Worm (Caenorhabditis elegans) whole organism, L1 larva: ENCODE measurements around the gene cdc-42.

ENCODE experiments used
- C04F5.9 ChIP-seq: sonication (generic microtip); optimal IDR thresholded peaks from 2 replicates; lab custom pipeline; 2016; ENCODE audit warnings: missing genetic modification characterization, missing compliant biosample characterization
- aha-1 ChIP-seq: fragments of 150-350 bp; optimal IDR thresholded peaks from 2 replicates; lab custom pipeline; 2014; ENCODE audit warnings: missing biosample characterization, missing genetic modification characterization
- blmp-1 ChIP-seq: fragments of 150-350 bp; optimal IDR thresholded peaks from 2 replicates; lab custom pipeline; 2014; ENCODE audit warnings: missing biosample characterization, missing genetic modification characterization
- ceh-8 ChIP-seq: fragments of 200-800 bp; sonication (Bioruptor generic); optimal IDR thresholded peaks from 2 replicates; lab custom pipeline; 2018; ENCODE audit warnings: mild to moderate bottlenecking, missing genetic modification characterization, moderate library complexity, missing compliant biosample characterization
- ceh-82 ChIP-seq, 3 experiments: fragments of 150-350 bp in 1 of 3; sonication (generic microtip) in 2 of 3; optimal IDR thresholded peaks; 2 replicates each; lab custom pipeline; 2014 to 2017; ENCODE audit warnings: missing biosample characterization in 3 of 3, missing genetic modification characterization in 3 of 3
- ces-1 ChIP-seq: fragments of 150-350 bp; optimal IDR thresholded peaks from 2 replicates; lab custom pipeline; 2014; ENCODE audit warnings: missing biosample characterization, missing genetic modification reagents, missing genetic modification characterization
- dsc-1 ChIP-seq: sonication (generic microtip); optimal IDR thresholded peaks from 2 replicates; lab custom pipeline; 2016; ENCODE audit warnings: mild to moderate bottlenecking, missing genetic modification characterization, missing compliant biosample characterization
- efl-1 ChIP-seq, 4 experiments: fragments of 150-350 bp; optimal IDR thresholded peaks in 3 of 4; peaks in 1 of 4; 1 replicate in 1 of 4; 2 replicates in 3 of 4; lab custom pipeline; 2014; ENCODE audit warnings: missing biosample characterization in 2 of 4, missing genetic modification characterization in 2 of 4, missing genetic modification reagents in 2 of 4
- elt-2 ChIP-seq: sonication (generic microtip); optimal IDR thresholded peaks from 2 replicates; lab custom pipeline; 2016; ENCODE audit warnings: missing genetic modification characterization, mild to moderate bottlenecking, inconsistent platforms, missing compliant biosample characterization, missing genetic modification reagents
- elt-3 ChIP-seq, 6 experiments: fragments of 150-350 bp in 1 of 6; sonication (generic microtip); optimal IDR thresholded peaks; 2 replicates each; lab custom pipeline; 2017 to 2018; ENCODE audit warnings: missing biosample characterization in 6 of 6, missing genetic modification characterization in 6 of 6, inconsistent platforms in 1 of 6
- ets-5 ChIP-seq: fragments of 200-800 bp; sonication (Bioruptor generic); IDR thresholded peaks from 2 replicates; pipeline ENCODE4 v1.3.6; 2022; ENCODE audit warnings: missing genetic modification characterization, missing compliant biosample characterization
- fkh-10 ChIP-seq: sonication (generic microtip); optimal IDR thresholded peaks from 2 replicates; lab custom pipeline; 2017; ENCODE audit warnings: missing biosample characterization, missing genetic modification reagents, missing genetic modification characterization
- fkh-8 ChIP-seq: sonication (generic microtip); optimal IDR thresholded peaks from 2 replicates; lab custom pipeline; 2016; ENCODE audit warnings: mild to moderate bottlenecking, missing genetic modification characterization, missing compliant biosample characterization
- hpl-2 ChIP-seq: fragments of 150-350 bp; optimal IDR thresholded peaks from 2 replicates; lab custom pipeline; 2014; ENCODE audit warnings: missing biosample characterization, missing genetic modification reagents, missing genetic modification characterization
- irx-1 ChIP-seq: sonication (generic microtip); optimal IDR thresholded peaks from 2 replicates; lab custom pipeline; 2016; ENCODE audit warnings: missing genetic modification characterization, missing compliant biosample characterization
- lin-13 ChIP-seq: fragments of 150-350 bp; optimal IDR thresholded peaks from 2 replicates; lab custom pipeline; 2014; ENCODE audit warnings: missing biosample characterization, missing genetic modification reagents, missing genetic modification characterization
- lin-14 ChIP-seq: fragments of 200-800 bp; sonication (Bioruptor generic); optimal IDR thresholded peaks from 2 replicates; lab custom pipeline; 2018; ENCODE audit warnings: mild to moderate bottlenecking, missing genetic modification characterization, moderate library complexity, missing compliant biosample characterization
- lin-15B ChIP-seq: fragments of 150-350 bp; sonication (generic microtip); optimal IDR thresholded peaks from 3 replicates; lab custom pipeline; 2014; ENCODE audit warnings: missing biosample characterization, missing genetic modification characterization
- lin-35 ChIP-seq, 2 experiments: fragments of 150-350 bp; optimal IDR thresholded peaks; 2 replicates each; lab custom pipeline; 2014; ENCODE audit warnings: missing biosample characterization in 2 of 2, missing genetic modification characterization in 2 of 2, missing genetic modification reagents in 2 of 2
- lin-39 ChIP-seq: fragments of 150-350 bp; optimal IDR thresholded peaks from 2 replicates; lab custom pipeline; 2014; ENCODE audit warnings: missing biosample characterization, missing genetic modification reagents, missing genetic modification characterization
- lsy-2 ChIP-seq, 2 experiments: fragments of 150-350 bp; optimal IDR thresholded peaks; 2 replicates each; lab custom pipeline; 2014; ENCODE audit warnings: missing biosample characterization in 2 of 2, missing genetic modification characterization in 2 of 2
- mep-1 ChIP-seq: fragments of 150-350 bp; optimal IDR thresholded peaks from 2 replicates; lab custom pipeline; 2014; ENCODE audit warnings: missing biosample characterization, missing genetic modification characterization
- nhr-11 ChIP-seq: fragments of 150-350 bp; optimal IDR thresholded peaks from 2 replicates; lab custom pipeline; 2014; ENCODE audit warnings: missing biosample characterization, missing genetic modification characterization
- nhr-19 ChIP-seq: fragments of 200-800 bp; sonication (Bioruptor generic); conservative IDR thresholded peaks from 2 replicates; pipeline ENCODE4 v1.3.6; 2022; ENCODE audit warnings: missing genetic modification characterization, missing compliant biosample characterization
- nhr-20 ChIP-seq: sonication (generic microtip); optimal IDR thresholded peaks from 2 replicates; lab custom pipeline; 2016; ENCODE audit warnings: mild to moderate bottlenecking, missing genetic modification characterization, missing compliant biosample characterization
- nhr-47 ChIP-seq: sonication (generic microtip); optimal IDR thresholded peaks from 2 replicates; lab custom pipeline; 2016; ENCODE audit warnings: mild to moderate bottlenecking, missing genetic modification characterization, moderate library complexity, missing compliant biosample characterization
- nhr-71 ChIP-seq: sonication (generic microtip); optimal IDR thresholded peaks from 2 replicates; lab custom pipeline; 2016; ENCODE audit warnings: mild to moderate bottlenecking, missing genetic modification characterization, moderate library complexity, missing compliant biosample characterization
- pag-3 ChIP-seq: sonication (generic microtip); optimal IDR thresholded peaks from 2 replicates; lab custom pipeline; 2017; ENCODE audit warnings: missing genetic modification characterization, mild to moderate bottlenecking, missing compliant biosample characterization, antibody characterized with exemption, borderline replicate concordance; ENCODE audit not compliant: insufficient read depth
- rnt-1 ChIP-seq: sonication (generic microtip); optimal IDR thresholded peaks from 2 replicates; lab custom pipeline; 2016; ENCODE audit warnings: mild to moderate bottlenecking, missing genetic modification characterization, moderate library complexity, missing compliant biosample characterization
- snu-23 ChIP-seq: sonication (generic microtip); optimal IDR thresholded peaks from 2 replicates; lab custom pipeline; 2016; ENCODE audit warnings: missing genetic modification characterization, missing compliant biosample characterization
- sox-4 ChIP-seq: sonication (generic microtip); optimal IDR thresholded peaks from 2 replicates; lab custom pipeline; 2016; ENCODE audit warnings: missing genetic modification characterization, missing compliant biosample characterization
- sup-37 ChIP-seq: fragments of 200-800 bp; sonication (Bioruptor generic); optimal IDR thresholded peaks from 2 replicates; lab custom pipeline; 2018; ENCODE audit warnings: mild to moderate bottlenecking, missing genetic modification characterization, missing compliant biosample characterization
- swsn-7 ChIP-seq: sonication (generic microtip); optimal IDR thresholded peaks from 2 replicates; lab custom pipeline; 2016; ENCODE audit warnings: missing genetic modification characterization, missing compliant biosample characterization
- tbx-2 ChIP-seq: sonication (generic microtip); optimal IDR thresholded peaks from 2 replicates; lab custom pipeline; 2016; ENCODE audit warnings: missing genetic modification characterization, missing compliant biosample characterization
- unc-130 ChIP-seq: fragments of 150-350 bp; optimal IDR thresholded peaks from 2 replicates; lab custom pipeline; 2017; ENCODE audit warnings: missing biosample characterization, missing genetic modification characterization, inconsistent platforms
- unc-30 ChIP-seq: sonication (generic microtip); optimal IDR thresholded peaks from 2 replicates; lab custom pipeline; 2017; ENCODE audit warnings: missing biosample characterization, missing genetic modification characterization
- unc-86 ChIP-seq: sonication (generic microtip); optimal IDR thresholded peaks from 2 replicates; lab custom pipeline; 2016; ENCODE audit warnings: missing genetic modification characterization, missing compliant biosample characterization
- vab-15 ChIP-seq: sonication (generic microtip); optimal IDR thresholded peaks from 2 replicates; lab custom pipeline; 2017; ENCODE audit warnings: missing genotype, mild to moderate bottlenecking, missing genetic modification characterization, missing compliant biosample characterization
- xbp-1 ChIP-seq: sonication (generic microtip); optimal IDR thresholded peaks from 2 replicates; lab custom pipeline; 2016; ENCODE audit warnings: missing genetic modification characterization, missing compliant biosample characterization

Gene cdc-42

ce11 chrII:7631171-7631570 lies 14.9 kb downstream of the cdc-42 start (continued):
- no peak for TF ChIP-seq nhr-47
- TF ChIP-seq tbx-2 (tag; lab: Kevin White, UChicago) = peak; percentile 37
- TF ChIP-seq nhr-19 = peak; percentile 25; the same call in 1 of the 2 replicates

DNA sequence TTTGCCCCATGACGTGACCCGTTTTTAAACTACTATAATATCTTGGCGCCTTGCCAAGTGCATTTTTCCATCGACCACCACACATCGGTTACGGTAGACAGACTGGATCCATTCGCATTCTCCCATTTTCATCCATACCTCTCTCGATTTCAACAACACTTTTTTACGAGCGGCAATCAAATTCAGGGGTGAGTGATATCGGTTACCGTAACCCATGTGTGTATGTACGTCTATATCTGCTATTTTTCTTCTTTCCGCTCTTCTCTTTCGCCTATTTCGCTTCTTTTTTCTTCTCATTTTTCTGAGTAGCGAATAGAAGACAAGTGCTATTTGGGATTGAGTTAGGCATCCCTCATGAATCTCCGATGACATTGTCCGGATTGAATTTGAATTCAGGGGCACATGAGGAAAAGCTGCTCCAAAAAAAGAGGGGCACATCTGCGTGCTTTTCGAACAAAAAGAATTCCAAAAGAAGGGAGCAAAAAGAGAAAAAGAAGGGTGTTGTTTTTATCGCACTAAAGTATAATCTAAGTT lies 15.5 kb downstream of the cdc-42 start:
- TF ChIP-seq blmp-1 (tag; lab: Kevin White, UChicago) (peak; percentile 61), lin-13 (GFP tag; lab: Kevin White, UChicago) (no peak), hpl-2 (no peak), ceh-82 (tag; optimal IDR thresholded peaks at IDR 0.05; lab: Kevin White, UChicago) (no peak), sox-4 (no peak), fkh-10 (GFP tag; lab: Kevin White, UChicago) (peak; percentile 85), elt-3 (tag; optimal IDR thresholded peaks at IDR 0.05; lab: Kevin White, UChicago) (peak in 2 of 6 experiments; percentile 26 to 33), lin-35 (GFP tag; optimal IDR thresholded peaks at IDR 0.05; lab: Kevin White, UChicago) (peak in 1 of 2 experiments; percentile 19), unc-86 (tag; lab: Kevin White, UChicago) (no peak), nhr-11 (tag; lab: Kevin White, UChicago) (no peak), C04F5.9 (tag; lab: Kevin White, UChicago) (no peak), lin-14 (GFP tag; lab: Kevin White, UChicago) (peak; percentile 60), lsy-2 (tag; optimal IDR thresholded peaks at IDR 0.05; lab: Kevin White, UChicago) (peak in 1 of 2 experiments; percentile 87)
- TF ChIP-seq, all 84 proteins: peak for 6

ce11 chrII:7635296-7635695 lies 19.0 kb downstream of the cdc-42 start:
- TF ChIP-seq lin-14 (GFP tag; lab: Kevin White, UChicago) (peak; percentile 4), ceh-8 (GFP tag; lab: Kevin White, UChicago) (no peak), lin-35 (GFP tag; optimal IDR thresholded peaks at IDR 0.05; lab: Kevin White, UChicago) (peak in 1 of 2 experiments; percentile 4)
- TF ChIP-seq, all 84 proteins: peak for 2

DNA sequence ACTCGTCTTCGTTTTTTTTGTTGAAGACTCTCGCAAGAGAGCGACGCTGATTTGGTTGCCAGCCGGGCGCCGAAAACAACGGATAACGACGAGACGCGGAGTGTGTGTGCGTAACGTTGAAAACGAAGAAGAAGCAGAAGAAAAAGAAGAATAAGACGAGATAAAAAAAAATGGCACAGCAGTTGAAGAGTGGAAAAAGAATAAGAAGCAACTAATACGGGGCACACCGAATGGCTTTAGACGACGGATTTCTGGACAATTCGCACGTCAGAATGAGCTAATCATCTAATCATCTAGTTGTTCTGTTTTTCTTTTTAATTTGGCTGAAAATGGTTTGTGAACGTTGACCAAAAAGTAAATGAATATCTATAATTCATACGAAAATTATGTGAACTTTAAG lies 20.7 kb downstream of the cdc-42 start:
- TF ChIP-seq xbp-1 (tag; lab: Kevin White, UChicago) (no peak), dsc-1 (tag; lab: Kevin White, UChicago) (peak; percentile 61)

ce11 chrII:7639036-7639435 lies 22.8 kb downstream of the cdc-42 start:
- peak; percentile 40 for TF ChIP-seq elt-2
- TF ChIP-seq vab-15 (tag; lab: Kevin White, UChicago) = no peak
- TF ChIP-seq unc-30 (tag; lab: Kevin White, UChicago) = no peak
- no peak for TF ChIP-seq ces-1 (GFP tag; lab: Kevin White, UChicago)
- no peak for TF ChIP-seq lin-39 (tag; lab: Kevin White, UChicago)
- TF ChIP-seq, all 84 proteins: peak for 1

DNA sequence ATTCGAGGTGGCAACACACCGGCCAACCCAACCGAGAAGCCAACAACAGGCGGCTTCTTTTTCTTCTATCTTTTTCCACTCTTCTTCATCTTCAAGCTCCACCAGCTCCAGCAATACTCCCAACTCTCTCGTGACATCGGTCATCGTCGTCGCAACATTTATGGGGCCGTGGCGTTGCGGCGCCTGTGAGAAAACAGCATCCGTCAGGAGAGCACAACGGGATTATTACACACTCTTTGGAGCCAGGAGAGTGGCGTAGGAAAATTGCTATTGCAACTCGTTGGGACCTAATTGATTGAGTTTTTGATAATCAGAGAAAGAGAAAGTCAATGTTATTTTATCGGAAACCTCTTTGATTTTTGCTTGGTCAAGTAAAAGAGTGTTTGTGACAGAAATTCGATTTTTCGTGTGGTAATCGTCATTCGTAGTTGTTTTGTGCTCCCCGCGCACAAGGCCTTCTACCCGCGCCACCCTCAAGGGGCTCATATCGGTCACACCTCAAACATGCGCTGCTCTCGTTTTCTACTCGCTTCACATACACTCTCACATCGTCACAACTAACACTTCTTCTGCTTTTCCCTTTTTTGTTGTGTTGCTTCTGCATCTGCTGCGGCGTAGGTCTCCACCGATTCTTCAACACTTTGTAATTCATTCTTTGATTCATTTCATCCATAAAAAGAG lies 24.0 kb downstream of the cdc-42 start:
- TF ChIP-seq lin-15B (tag; lab: Kevin White, UChicago) = no peak
- peak; percentile 18 for TF ChIP-seq mep-1 (tag; lab: Kevin White, UChicago)
- no peak for TF ChIP-seq unc-30 (tag; lab: Kevin White, UChicago)
- no peak for TF ChIP-seq sox-4
- no peak for TF ChIP-seq pag-3 (tag; lab: Kevin White, UChicago)
- no peak for TF ChIP-seq nhr-47
- TF ChIP-seq dsc-1 (tag; lab: Kevin White, UChicago) = peak; percentile 38
- peak; percentile 76 for TF ChIP-seq lin-14 (GFP tag; lab: Kevin White, UChicago)
- TF ChIP-seq efl-1 (optimal IDR thresholded peaks at IDR 0.05; lab: Kevin White, UChicago) = peak in 1 of 2 experiments; percentile 18
- TF ChIP-seq efl-1 (GFP tag; optimal IDR thresholded peaks at IDR 0.05 in 1 of 2; lab: Kevin White, UChicago) = peak in 1 of 2 experiments; percentile 84
- TF ChIP-seq ets-5 = no peak
- TF ChIP-seq nhr-71 (tag; lab: Kevin White, UChicago) = peak; percentile 78
- peak; percentile 24 to 51 for TF ChIP-seq lsy-2 (tag; optimal IDR thresholded peaks at IDR 0.05; lab: Kevin White, UChicago)
- no peak for TF ChIP-seq unc-130 (tag; lab: Kevin White, UChicago)
- TF ChIP-seq snu-23 (GFP tag; lab: Kevin White, UChicago) = peak; percentile 34
- TF ChIP-seq swsn-7 (tag; lab: Kevin White, UChicago) = peak; percentile 35
- peak; percentile 37 for TF ChIP-seq nhr-20
- no peak for TF ChIP-seq aha-1
- no peak for TF ChIP-seq sup-37 (GFP tag; lab: Kevin White, UChicago)
- TF ChIP-seq rnt-1 = peak; percentile 79
- TF ChIP-seq fkh-8 (tag; lab: Kevin White, UChicago) = peak; percentile 39
- TF ChIP-seq ceh-82 (tag; optimal IDR thresholded peaks at IDR 0.05; lab: Kevin White, UChicago) = no peak
- TF ChIP-seq nhr-11 (tag; lab: Kevin White, UChicago) = peak; percentile 13
- no peak for TF ChIP-seq ceh-8 (GFP tag; lab: Kevin White, UChicago)
- no peak for TF ChIP-seq irx-1
